Fruit fly (Drosophila melanogaster) whole organism, embryonic: Measurements from ENCODE around the gene Irbp.

Experiments used
- B-H1 ChIP-seq: fragments of 200-800 bp; sonication (Bioruptor generic); IDR thresholded peaks from 3 replicates; pipeline ENCODE4 v1.3.6; 2022; ENCODE audit warnings: missing biosample characterization, missing genetic modification characterization
- CG10462 ChIP-seq: fragments of 200-800 bp; sonication (Bioruptor generic); optimal IDR thresholded peaks from 2 replicates; lab custom pipeline; 2016; ENCODE audit warnings: missing biosample characterization, missing genetic modification characterization
- CG11696 ChIP-seq: fragments of 200-800 bp; sonication (Bioruptor generic); IDR thresholded peaks from 2 replicates; pipeline ENCODE4 v1.3.6; 2022; ENCODE audit warnings: missing biosample characterization, missing genetic modification characterization
- CG12236 ChIP-seq: fragments of 200-800 bp; sonication (Bioruptor generic); optimal IDR thresholded peaks from 2 replicates; lab custom pipeline; 2016; ENCODE audit warnings: missing biosample characterization, missing genetic modification characterization
- CG13123 ChIP-seq: fragments of 200-800 bp; sonication (Bioruptor generic); optimal IDR thresholded peaks from 2 replicates; lab custom pipeline; 2016; ENCODE audit warnings: missing biosample characterization, missing genetic modification characterization
- CG14050 ChIP-seq: fragments of 200-800 bp; sonication (Bioruptor generic); IDR thresholded peaks from 3 replicates; pipeline ENCODE4 v1.3.6; 2022; ENCODE audit warnings: missing biosample characterization, missing genetic modification characterization
- CG14667 ChIP-seq: fragments of 200-800 bp; sonication (Bioruptor generic); IDR thresholded peaks from 2 replicates; pipeline ENCODE4 v1.3.6; 2022; ENCODE audit warnings: missing biosample characterization, missing genetic modification characterization
- CG14710 ChIP-seq: fragments of 200-800 bp; sonication (Bioruptor generic); optimal IDR thresholded peaks from 3 replicates; lab custom pipeline; 2019; ENCODE audit warnings: missing biosample characterization, mild to moderate bottlenecking, missing genetic modification characterization, moderate library complexity
- CG15011 ChIP-seq: fragments of 200-800 bp; sonication (Bioruptor generic); optimal IDR thresholded peaks from 3 replicates; lab custom pipeline; 2018; ENCODE audit warnings: missing biosample characterization, mild to moderate bottlenecking, missing genetic modification characterization
- CG15514 ChIP-seq: fragments of 200-800 bp; sonication (Bioruptor generic); optimal IDR thresholded peaks from 3 replicates; lab custom pipeline; 2017; ENCODE audit warnings: missing biosample characterization, missing genetic modification characterization, mild to moderate bottlenecking, moderate library complexity, missing genetic modification reagents
- CG15696 ChIP-seq: fragments of 200-800 bp; sonication (Bioruptor generic); optimal IDR thresholded peaks from 2 replicates; lab custom pipeline; 2019; ENCODE audit warnings: missing biosample characterization, mild to moderate bottlenecking, missing genetic modification characterization, moderate library complexity
- CG1647 ChIP-seq: fragments of 200-800 bp; sonication (Bioruptor generic); optimal IDR thresholded peaks from 3 replicates; lab custom pipeline; 2016; ENCODE audit warnings: missing biosample characterization, missing genetic modification characterization
- CG17328 ChIP-seq: fragments of 200-800 bp; sonication (Bioruptor generic); IDR thresholded peaks from 2 replicates; pipeline ENCODE4 v1.3.6; 2022; ENCODE audit warnings: missing biosample characterization, missing genetic modification characterization
- CG17385 ChIP-seq: fragments of 200-800 bp; sonication (Bioruptor generic); optimal IDR thresholded peaks from 3 replicates; lab custom pipeline; 2018; ENCODE audit warnings: missing biosample characterization, mild to moderate bottlenecking, missing genetic modification characterization
- CG17802 ChIP-seq: fragments of 200-800 bp; sonication (Bioruptor generic); optimal IDR thresholded peaks from 2 replicates; lab custom pipeline; 2018; ENCODE audit warnings: missing biosample characterization, mild to moderate bottlenecking, missing genetic modification characterization, moderate library complexity
- CG17912 ChIP-seq: fragments of 200-800 bp; sonication (Bioruptor generic); optimal IDR thresholded peaks from 2 replicates; lab custom pipeline; 2018; ENCODE audit warnings: missing biosample characterization, mild to moderate bottlenecking, missing genetic modification characterization
- CG18476 ChIP-seq: fragments of 200-800 bp; sonication (Bioruptor generic); optimal IDR thresholded peaks from 2 replicates; lab custom pipeline; 2016; ENCODE audit warnings: missing biosample characterization, mild to moderate bottlenecking, missing genetic modification characterization
- CG2875 ChIP-seq: fragments of 200-800 bp; sonication (Bioruptor generic); optimal IDR thresholded peaks from 2 replicates; lab custom pipeline; 2017; ENCODE audit warnings: missing biosample characterization, mild to moderate bottlenecking, missing genetic modification characterization, missing genetic modification reagents
- CG31365 ChIP-seq: fragments of 200-800 bp; sonication (Bioruptor generic); optimal IDR thresholded peaks from 2 replicates; lab custom pipeline; 2018; ENCODE audit warnings: missing biosample characterization, mild to moderate bottlenecking, missing genetic modification characterization
- CG3281 ChIP-seq: fragments of 200-800 bp; sonication (Bioruptor generic); optimal IDR thresholded peaks from 3 replicates; lab custom pipeline; 2017; ENCODE audit warnings: missing biosample characterization, mild to moderate bottlenecking, missing genetic modification characterization
- CG4707 ChIP-seq: fragments of 200-800 bp; sonication (Bioruptor generic); optimal IDR thresholded peaks from 2 replicates; lab custom pipeline; 2018; ENCODE audit warnings: missing biosample characterization, mild to moderate bottlenecking, missing genetic modification characterization, moderate library complexity
- CG7839 ChIP-seq: fragments of 200-800 bp; sonication (Bioruptor generic); optimal IDR thresholded peaks from 3 replicates; lab custom pipeline; 2018; ENCODE audit warnings: missing biosample characterization, mild to moderate bottlenecking, missing genetic modification characterization, moderate library complexity
- CG7987 ChIP-seq: fragments of 200-800 bp; sonication (Bioruptor generic); optimal IDR thresholded peaks from 2 replicates; lab custom pipeline; 2018; ENCODE audit warnings: missing biosample characterization, mild to moderate bottlenecking, missing genetic modification characterization, moderate library complexity
- CG8281 ChIP-seq: fragments of 200-800 bp; sonication (Bioruptor generic); optimal IDR thresholded peaks from 2 replicates; lab custom pipeline; 2018; ENCODE audit warnings: missing biosample characterization, mild to moderate bottlenecking, missing genetic modification characterization, moderate library complexity
- CG9817 ChIP-seq: fragments of 200-800 bp; sonication (Bioruptor generic); optimal IDR thresholded peaks from 2 replicates; lab custom pipeline; 2018; ENCODE audit warnings: missing biosample characterization, mild to moderate bottlenecking, missing genetic modification characterization, moderate library complexity
- D19B ChIP-seq: fragments of 200-800 bp; sonication (Bioruptor generic); optimal IDR thresholded peaks from 2 replicates; lab custom pipeline; 2017; ENCODE audit warnings: missing biosample characterization, mild to moderate bottlenecking, missing genetic modification characterization
- Doc3 ChIP-seq: fragments of 200-800 bp; sonication (Bioruptor generic); IDR thresholded peaks from 3 replicates; pipeline ENCODE4 v1.3.6; 2022; ENCODE audit warnings: missing biosample characterization, missing genetic modification characterization; ENCODE audit not compliant: partially characterized antibody
- Dp ChIP-seq: fragments of 200-800 bp; sonication (Bioruptor generic); optimal IDR thresholded peaks from 2 replicates; lab custom pipeline; 2018; ENCODE audit warnings: missing biosample characterization, mild to moderate bottlenecking, missing genetic modification characterization, moderate library complexity
- Eip74EF ChIP-seq, 2 experiments: fragments of 200-800 bp in 1 of 2; fragments of >200 bp in 1 of 2; sonication (Bioruptor generic) in 1 of 2; optimal IDR thresholded peaks; 2 replicates each; lab custom pipeline; 2017 to 2019; ENCODE audit warnings: missing biosample characterization in 2 of 2, missing genetic modification characterization in 2 of 2, mild to moderate bottlenecking in 1 of 2, moderate library complexity in 1 of 2
- Hr39 ChIP-seq: fragments of >200 bp; optimal IDR thresholded peaks from 2 replicates; lab custom pipeline; 2017
- Mad ChIP-seq: fragments of 200-800 bp; sonication (Bioruptor generic); optimal IDR thresholded peaks from 2 replicates; lab custom pipeline; 2016; ENCODE audit warnings: missing biosample characterization, missing genetic modification characterization
- Max ChIP-seq: fragments of 200-800 bp; sonication (Bioruptor generic); optimal IDR thresholded peaks from 2 replicates; lab custom pipeline; 2016; ENCODE audit warnings: missing biosample characterization, mild to moderate bottlenecking, missing genetic modification characterization
- Mrtf ChIP-seq: fragments of 200-800 bp; sonication (Bioruptor generic); IDR thresholded peaks from 3 replicates; pipeline ENCODE4 v1.3.6; 2022; ENCODE audit warnings: missing biosample characterization, missing genetic modification characterization
- Taf1 ChIP-seq: fragments of 200-800 bp; sonication (Bioruptor generic); IDR thresholded peaks from 2 replicates; pipeline ENCODE4 v1.3.6; 2022; ENCODE audit warnings: missing biosample characterization, missing genetic modification characterization
- Vsx1 ChIP-seq: fragments of 200-800 bp; sonication (Bioruptor generic); optimal IDR thresholded peaks from 2 replicates; lab custom pipeline; 2017; ENCODE audit warnings: missing biosample characterization, mild to moderate bottlenecking, missing genetic modification characterization, missing genetic modification reagents
- al ChIP-seq: fragments of 200-800 bp; sonication (Bioruptor generic); IDR thresholded peaks from 2 replicates; pipeline ENCODE4 v1.3.6; 2022; ENCODE audit warnings: missing biosample characterization, missing genetic modification characterization
- ash1 ChIP-seq: fragments of 200-800 bp; sonication (Bioruptor generic); optimal IDR thresholded peaks from 2 replicates; lab custom pipeline; 2018; ENCODE audit warnings: missing biosample characterization, mild to moderate bottlenecking, missing genetic modification characterization
- bigmax ChIP-seq: fragments of 200-800 bp; sonication (Bioruptor generic); optimal IDR thresholded peaks from 2 replicates; lab custom pipeline; 2018; ENCODE audit warnings: missing biosample characterization, mild to moderate bottlenecking, missing genetic modification characterization
- cad ChIP-seq: fragments of >200 bp; optimal IDR thresholded peaks from 2 replicates; lab custom pipeline; 2017; ENCODE audit warnings: missing biosample characterization, missing genetic modification characterization
- ems ChIP-seq: fragments of 200-800 bp; sonication (Bioruptor generic); optimal IDR thresholded peaks from 3 replicates; lab custom pipeline; 2016; ENCODE audit warnings: missing biosample characterization, missing genetic modification characterization
- gcm ChIP-seq: fragments of 200-800 bp; sonication (Bioruptor generic); optimal IDR thresholded peaks from 2 replicates; lab custom pipeline; 2019; ENCODE audit warnings: missing biosample characterization, mild to moderate bottlenecking, missing genetic modification characterization, moderate library complexity
- grn ChIP-seq: fragments of 200-800 bp; sonication (Bioruptor generic); optimal IDR thresholded peaks from 3 replicates; lab custom pipeline; 2017; ENCODE audit warnings: missing biosample characterization, missing genetic modification characterization
- ham ChIP-seq: fragments of 200-800 bp; sonication (Bioruptor generic); IDR thresholded peaks from 2 replicates; pipeline ENCODE4 v1.3.6; 2022; ENCODE audit warnings: missing biosample characterization, missing genetic modification characterization
- hkb ChIP-seq, 2 experiments: fragments of 200-800 bp in 1 of 2; fragments of >200 bp in 1 of 2; sonication (Bioruptor generic) in 1 of 2; IDR thresholded peaks in 1 of 2; optimal IDR thresholded peaks in 1 of 2; 2 replicates each; pipeline versions ENCODE4 v1.3.6 to Lab custom; 2017 to 2022; ENCODE audit warnings: missing biosample characterization in 1 of 2, missing genetic modification characterization in 1 of 2
- jumu ChIP-seq: fragments of 200-800 bp; sonication (Bioruptor generic); optimal IDR thresholded peaks from 3 replicates; lab custom pipeline; 2016; ENCODE audit warnings: missing biosample characterization, missing genetic modification characterization
- kay ChIP-seq: fragments of 200-800 bp; sonication (Bioruptor generic); optimal IDR thresholded peaks from 2 replicates; lab custom pipeline; 2016; ENCODE audit warnings: missing biosample characterization, missing genetic modification characterization
- pum ChIP-seq: fragments of 200-800 bp; sonication (Bioruptor generic); optimal IDR thresholded peaks from 2 replicates; lab custom pipeline; 2016; ENCODE audit warnings: missing biosample characterization, missing genetic modification characterization
- sens-2 ChIP-seq: fragments of 200-800 bp; sonication (Bioruptor generic); IDR thresholded peaks from 2 replicates; pipeline ENCODE4 v1.3.6; 2022; ENCODE audit warnings: missing biosample characterization, missing genetic modification characterization
- tin ChIP-seq: fragments of 200-800 bp; sonication (Bioruptor generic); optimal IDR thresholded peaks from 3 replicates; lab custom pipeline; 2016; ENCODE audit warnings: missing biosample characterization, missing genetic modification characterization
- unc-4 ChIP-seq: fragments of 200-800 bp; sonication (Bioruptor generic); IDR thresholded peaks from 2 replicates; pipeline ENCODE4 v1.3.6; 2022; ENCODE audit warnings: missing biosample characterization, missing genetic modification characterization; ENCODE audit not compliant: partially characterized antibody

The Irbp gene

dm6 chr3R:11421643-11422122 is 11.8 kb downstream of the Irbp start, which contains the start of the genes ninaG and Sptz (continued):
- TF ChIP-seq CG13123 (GFP tag; lab: Kevin White, UChicago): peak; percentile 91
- peak; percentile 93 for TF ChIP-seq CG14710 (tag; lab: Kevin White, UChicago)
- TF ChIP-seq CG18476 (GFP tag; lab: Kevin White, UChicago): peak; percentile 93
- no peak for TF ChIP-seq Eip74EF (GFP tag; optimal IDR thresholded peaks at IDR 0.05; lab: Kevin White, UChicago)
- TF ChIP-seq bigmax: peak; percentile 18
- peak; percentile 96 for TF ChIP-seq ems (GFP tag; lab: Kevin White, UChicago)
- no peak for TF ChIP-seq ash1 (GFP tag; lab: Kevin White, UChicago)
- peak; percentile 83 for TF ChIP-seq CG17802 (tag; lab: Kevin White, UChicago)
- TF ChIP-seq sens-2 (GFP tag; lab: Robert Waterston, UW): peak; percentile 85
- TF ChIP-seq CG10462 (GFP tag; lab: Kevin White, UChicago): peak; percentile 95
- TF ChIP-seq CG12236 (GFP tag; lab: Kevin White, UChicago): peak; percentile 68
- TF ChIP-seq ham (GFP tag; lab: Robert Waterston, UW): peak; percentile 65; the same call in 1 of the 2 replicates
- TF ChIP-seq CG4707 (GFP tag; lab: Kevin White, UChicago): peak; percentile 39
- TF ChIP-seq CG3281 (GFP tag; lab: Kevin White, UChicago): peak; percentile 87
- TF ChIP-seq CG15696 (tag; lab: Kevin White, UChicago): peak; percentile 93
- TF ChIP-seq CG7987 (GFP tag; lab: Kevin White, UChicago): peak; percentile 71
- TF ChIP-seq CG17328 (GFP tag; lab: Robert Waterston, UW): peak; percentile 93
- peak; percentile 90 for TF ChIP-seq Taf1 (GFP tag; lab: Robert Waterston, UW)
- TF ChIP-seq CG7839 (tag; lab: Kevin White, UChicago): peak; percentile 92
- peak; percentile 51 for TF ChIP-seq hkb (optimal IDR thresholded peaks at IDR 0.05; lab: Kevin White, UChicago)
- TF ChIP-seq hkb (GFP tag; IDR thresholded peaks at IDR 0.05; lab: Robert Waterston, UW): peak; percentile 94
- peak; percentile 76 for TF ChIP-seq D19B
- TF ChIP-seq CG8281: peak; percentile 63
- peak; percentile 67 for TF ChIP-seq CG11696 (GFP tag; lab: Robert Waterston, UW)
- TF ChIP-seq gcm (GFP tag; lab: Kevin White, UChicago): peak; percentile 81
- TF ChIP-seq grn (GFP tag; lab: Kevin White, UChicago): peak; percentile 93
- no peak for TF ChIP-seq cad (GFP tag; lab: Kevin White, UChicago)
- TF ChIP-seq Hr39 (lab: Kevin White, UChicago): no peak
- no peak for TF ChIP-seq Vsx1
- TF ChIP-seq Dp (GFP tag; lab: Kevin White, UChicago): peak; percentile 78
- peak; percentile 78 for TF ChIP-seq CG17385 (GFP tag; lab: Kevin White, UChicago)
- peak; percentile 75 for TF ChIP-seq CG15011
- TF ChIP-seq Mrtf (GFP tag; lab: Robert Waterston, UW): peak; percentile 90
- TF ChIP-seq al (GFP tag; lab: Robert Waterston, UW): peak; percentile 94
- TF ChIP-seq kay (GFP tag; lab: Kevin White, UChicago): peak; percentile 93
- peak; percentile 96 for TF ChIP-seq pum (GFP tag; lab: Kevin White, UChicago)
- TF ChIP-seq CG1647 (GFP tag; lab: Kevin White, UChicago): peak; percentile 95
- peak; percentile 95 for TF ChIP-seq Mad
- TF ChIP-seq CG31365: peak; percentile 6
- TF ChIP-seq CG9817 (tag; lab: Kevin White, UChicago): peak; percentile 93
- peak; percentile 95 for TF ChIP-seq CG14667 (GFP tag; lab: Robert Waterston, UW)
- peak; percentile 4 for TF ChIP-seq CG17912 (GFP tag; lab: Kevin White, UChicago)
- peak; percentile 93 for TF ChIP-seq CG15514
- peak; percentile 95 for TF ChIP-seq Max (GFP tag; lab: Kevin White, UChicago)
- TF ChIP-seq tin (GFP tag; lab: Kevin White, UChicago): peak; percentile 97
- peak; percentile 90 for TF ChIP-seq CG14050
- no peak for TF ChIP-seq Doc3 (GFP tag; lab: Robert Waterston, UW)
- TF ChIP-seq CG2875 (GFP tag; lab: Kevin White, UChicago): peak; percentile 74
- peak; percentile 92 for TF ChIP-seq B-H1 (GFP tag; lab: Robert Waterston, UW)
- TF ChIP-seq unc-4 (GFP tag; lab: Robert Waterston, UW): peak; percentile 61; the same call in 1 of the 2 replicates
- peak; percentile 95 for TF ChIP-seq jumu (GFP tag; lab: Kevin White, UChicago)
